Fruit fly (Drosophila melanogaster) whole organism, embryonic: ENCODE measurements around the gene CG7806.

Experiments
- B-H1 ChIP-seq: fragments of 200-800 bp; sonication (Bioruptor generic); IDR thresholded peaks from 3 replicates; pipeline ENCODE4 v1.3.6; 2022; ENCODE audit warnings: missing biosample characterization, missing genetic modification characterization
- C15 ChIP-seq: fragments of 200-800 bp; sonication (Bioruptor generic); IDR thresholded peaks from 3 replicates; pipeline ENCODE4 v1.3.6; 2022; ENCODE audit warnings: missing biosample characterization, missing genetic modification characterization
- CG10321 ChIP-seq: fragments of 200-800 bp; sonication (Bioruptor generic); IDR thresholded peaks from 2 replicates; pipeline ENCODE4 v1.3.6; 2022; ENCODE audit warnings: missing biosample characterization, missing genetic modification characterization
- CG15269 ChIP-seq: fragments of 200-800 bp; sonication (Bioruptor generic); optimal IDR thresholded peaks from 2 replicates; lab custom pipeline; 2018; ENCODE audit warnings: missing biosample characterization, mild to moderate bottlenecking, missing genetic modification characterization, moderate library complexity
- CG6175 ChIP-seq: fragments of 200-800 bp; sonication (Bioruptor generic); IDR thresholded peaks from 3 replicates; pipeline ENCODE4 v1.3.6; 2022; ENCODE audit warnings: missing biosample characterization, missing genetic modification characterization
- CG7556 ChIP-seq: fragments of 200-800 bp; sonication (Bioruptor generic); optimal IDR thresholded peaks from 2 replicates; lab custom pipeline; 2017; ENCODE audit warnings: missing biosample characterization, mild to moderate bottlenecking, missing genetic modification characterization
- CG8281 ChIP-seq: fragments of 200-800 bp; sonication (Bioruptor generic); optimal IDR thresholded peaks from 2 replicates; lab custom pipeline; 2018; ENCODE audit warnings: missing biosample characterization, mild to moderate bottlenecking, missing genetic modification characterization, moderate library complexity
- CG8359 ChIP-seq: fragments of 200-800 bp; sonication (Bioruptor generic); optimal IDR thresholded peaks from 2 replicates; lab custom pipeline; 2017; ENCODE audit warnings: missing biosample characterization, mild to moderate bottlenecking, missing genetic modification characterization, borderline replicate concordance
- Dek ChIP-seq: fragments of 200-800 bp; sonication (Bioruptor generic); optimal IDR thresholded peaks from 3 replicates; lab custom pipeline; 2019; ENCODE audit warnings: missing biosample characterization, mild to moderate bottlenecking, missing genetic modification characterization, moderate library complexity
- Dip3 ChIP-seq: fragments of 200-800 bp; sonication (Bioruptor generic); optimal IDR thresholded peaks from 3 replicates; lab custom pipeline; 2016; ENCODE audit warnings: missing biosample characterization, missing genetic modification characterization
- Ets97D ChIP-seq: fragments of 200-800 bp; sonication (Bioruptor generic); optimal IDR thresholded peaks from 3 replicates; lab custom pipeline; 2016; ENCODE audit warnings: missing biosample characterization, missing genetic modification characterization
- GATAe ChIP-seq: fragments of 200-800 bp; sonication (Bioruptor generic); conservative IDR thresholded peaks from 2 replicates; pipeline ENCODE4 v1.3.6; 2022; ENCODE audit warnings: missing biosample characterization, missing genetic modification characterization
- Gsc ChIP-seq: fragments of 200-800 bp; sonication (Bioruptor generic); IDR thresholded peaks from 2 replicates; pipeline ENCODE4 v1.3.6; 2022; ENCODE audit warnings: missing biosample characterization, missing genetic modification characterization
- HHEX ChIP-seq: fragments of 200-800 bp; sonication (Bioruptor generic); optimal IDR thresholded peaks from 3 replicates; lab custom pipeline; 2017; ENCODE audit warnings: missing biosample characterization, mild to moderate bottlenecking, missing genetic modification characterization, missing genetic modification reagents
- Hmr ChIP-seq: fragments of 200-800 bp; sonication (Bioruptor generic); optimal IDR thresholded peaks from 3 replicates; lab custom pipeline; 2017; ENCODE audit warnings: mild to moderate bottlenecking, missing biosample characterization, missing genetic modification reagents, missing genetic modification characterization
- Jarid2 ChIP-seq: fragments of 200-800 bp; sonication (Bioruptor generic); optimal IDR thresholded peaks from 3 replicates; lab custom pipeline; 2017; ENCODE audit warnings: mild to moderate bottlenecking, missing biosample characterization, missing genetic modification reagents, missing genetic modification characterization
- Lhr ChIP-seq: fragments of 200-800 bp; sonication (Bioruptor generic); optimal IDR thresholded peaks from 3 replicates; lab custom pipeline; 2017; ENCODE audit warnings: mild to moderate bottlenecking, missing biosample characterization, missing genetic modification reagents, missing genetic modification characterization
- Lpt ChIP-seq: fragments of >200 bp; optimal IDR thresholded peaks from 2 replicates; lab custom pipeline; 2018; ENCODE audit warnings: missing biosample characterization, missing genetic modification characterization
- MTF-1 ChIP-seq: fragments of 200-800 bp; sonication (Bioruptor generic); optimal IDR thresholded peaks from 2 replicates; lab custom pipeline; 2018; ENCODE audit warnings: missing biosample characterization, mild to moderate bottlenecking, missing genetic modification characterization, borderline replicate concordance
- Max ChIP-seq: fragments of 200-800 bp; sonication (Bioruptor generic); optimal IDR thresholded peaks from 2 replicates; lab custom pipeline; 2016; ENCODE audit warnings: missing biosample characterization, mild to moderate bottlenecking, missing genetic modification characterization
- Oli ChIP-seq: fragments of 200-800 bp; sonication (Bioruptor generic); optimal IDR thresholded peaks from 2 replicates; lab custom pipeline; 2018; ENCODE audit warnings: missing biosample characterization, mild to moderate bottlenecking, missing genetic modification characterization, moderate library complexity
- Opbp ChIP-seq: fragments of 200-800 bp; sonication (Bioruptor generic); IDR thresholded peaks from 3 replicates; pipeline ENCODE4 v1.3.6; 2022; ENCODE audit warnings: missing biosample characterization, missing genetic modification characterization; ENCODE audit not compliant: partially characterized antibody
- PHDP ChIP-seq: fragments of 200-800 bp; sonication (Bioruptor generic); optimal IDR thresholded peaks from 3 replicates; lab custom pipeline; 2018; ENCODE audit warnings: missing biosample characterization, mild to moderate bottlenecking, missing genetic modification characterization, moderate library complexity
- Ptx1 ChIP-seq: fragments of 200-800 bp; sonication (Bioruptor generic); IDR thresholded peaks from 2 replicates; pipeline ENCODE4 v1.3.6; 2022; ENCODE audit warnings: missing biosample characterization, missing genetic modification characterization
- Rfx ChIP-seq: fragments of 200-800 bp; sonication (Bioruptor generic); IDR thresholded peaks from 2 replicates; pipeline ENCODE4 v1.3.6; 2022; ENCODE audit warnings: missing biosample characterization, missing genetic modification characterization
- Side ChIP-seq: fragments of 200-800 bp; sonication (Bioruptor generic); optimal IDR thresholded peaks from 2 replicates; lab custom pipeline; 2016; ENCODE audit warnings: missing biosample characterization, missing genetic modification characterization
- TFAM ChIP-seq: fragments of 200-800 bp; sonication (Bioruptor generic); optimal IDR thresholded peaks from 2 replicates; lab custom pipeline; 2017; ENCODE audit warnings: missing biosample characterization, missing genetic modification characterization, inconsistent platforms
- Usf ChIP-seq: fragments of 200-800 bp; sonication (Bioruptor generic); optimal IDR thresholded peaks from 2 replicates; lab custom pipeline; 2017; ENCODE audit warnings: missing genotype, missing biosample characterization, missing genetic modification characterization
- ara ChIP-seq: fragments of 200-800 bp; sonication (Bioruptor generic); IDR thresholded peaks from 2 replicates; pipeline ENCODE4 v1.3.6; 2022; ENCODE audit warnings: missing biosample characterization, missing genetic modification characterization
- ash1 ChIP-seq: fragments of 200-800 bp; sonication (Bioruptor generic); optimal IDR thresholded peaks from 2 replicates; lab custom pipeline; 2018; ENCODE audit warnings: missing biosample characterization, mild to moderate bottlenecking, missing genetic modification characterization
- bcd ChIP-seq: fragments of 200-800 bp; sonication (Bioruptor generic); optimal IDR thresholded peaks from 2 replicates; lab custom pipeline; 2017; ENCODE audit warnings: missing biosample characterization, mild to moderate bottlenecking, missing genetic modification characterization
- bigmax ChIP-seq: fragments of 200-800 bp; sonication (Bioruptor generic); optimal IDR thresholded peaks from 2 replicates; lab custom pipeline; 2018; ENCODE audit warnings: missing biosample characterization, mild to moderate bottlenecking, missing genetic modification characterization
- cg ChIP-seq: fragments of 200-800 bp; sonication (Bioruptor generic); optimal IDR thresholded peaks from 3 replicates; lab custom pipeline; 2019; ENCODE audit warnings: missing biosample characterization, mild to moderate bottlenecking, missing genetic modification characterization, moderate library complexity
- ci ChIP-seq: fragments of 200-800 bp; sonication (Bioruptor generic); IDR thresholded peaks from 3 replicates; pipeline ENCODE4 v1.3.6; 2022; ENCODE audit warnings: missing biosample characterization, missing genetic modification characterization
- croc ChIP-seq: fragments of 200-800 bp; sonication (Bioruptor generic); conservative IDR thresholded peaks from 3 replicates; pipeline ENCODE4 v1.3.6; 2022; ENCODE audit warnings: missing biosample characterization, missing genetic modification characterization
- dan ChIP-seq: fragments of 200-800 bp; sonication (Bioruptor generic); IDR thresholded peaks from 2 replicates; pipeline ENCODE4 v1.3.6; 2022; ENCODE audit warnings: missing biosample characterization, missing genetic modification characterization
- disco-r ChIP-seq: fragments of 200-800 bp; sonication (Bioruptor generic); optimal IDR thresholded peaks from 2 replicates; lab custom pipeline; 2016; ENCODE audit warnings: missing biosample characterization, missing genetic modification characterization
- en ChIP-seq: fragments of 200-800 bp; sonication (Bioruptor generic); optimal IDR thresholded peaks from 2 replicates; lab custom pipeline; 2016; ENCODE audit warnings: missing biosample characterization, missing genetic modification characterization
- eve ChIP-seq, 2 experiments: fragments of >200 bp; optimal IDR thresholded peaks; 2 replicates each; lab custom pipeline; 2017; ENCODE audit warnings: missing biosample characterization in 2 of 2, missing genetic modification characterization in 2 of 2
- eyg ChIP-seq: fragments of 200-800 bp; sonication (Bioruptor generic); optimal IDR thresholded peaks from 3 replicates; lab custom pipeline; 2016; ENCODE audit warnings: missing biosample characterization, missing genetic modification characterization
- fd96Cb ChIP-seq: fragments of 200-800 bp; sonication (Bioruptor generic); optimal IDR thresholded peaks from 2 replicates; lab custom pipeline; 2018; ENCODE audit warnings: missing biosample characterization, mild to moderate bottlenecking, missing genetic modification characterization, moderate library complexity
- kay ChIP-seq: fragments of 200-800 bp; sonication (Bioruptor generic); optimal IDR thresholded peaks from 2 replicates; lab custom pipeline; 2016; ENCODE audit warnings: missing biosample characterization, missing genetic modification characterization
- ken ChIP-seq: fragments of 200-800 bp; sonication (Bioruptor generic); IDR thresholded peaks from 3 replicates; pipeline ENCODE4 v1.3.6; 2022; ENCODE audit warnings: missing biosample characterization, missing genetic modification characterization
- knrl ChIP-seq: fragments of 200-800 bp; sonication (Bioruptor generic); IDR thresholded peaks from 3 replicates; pipeline ENCODE4 v1.3.6; 2022; ENCODE audit warnings: missing biosample characterization, missing genetic modification characterization; ENCODE audit not compliant: partially characterized antibody
- lov ChIP-seq, 2 experiments: fragments of 200-800 bp in 1 of 2; fragments of >200 bp in 1 of 2; sonication (Bioruptor generic) in 1 of 2; IDR thresholded peaks in 1 of 2; optimal IDR thresholded peaks in 1 of 2; 2 replicates in 1 of 2; 3 replicates in 1 of 2; pipeline versions ENCODE4 v1.3.6 to Lab custom; 2017 to 2022; ENCODE audit warnings: missing biosample characterization in 1 of 2, missing genetic modification characterization in 1 of 2
- shn ChIP-seq: fragments of 200-800 bp; sonication (Bioruptor generic); optimal IDR thresholded peaks from 3 replicates; lab custom pipeline; 2016; ENCODE audit warnings: missing biosample characterization, missing genetic modification characterization
- so ChIP-seq: fragments of 200-800 bp; sonication (Bioruptor generic); IDR thresholded peaks from 3 replicates; pipeline ENCODE4 v1.3.6; 2022; ENCODE audit warnings: missing biosample characterization, missing genetic modification characterization
- tio ChIP-seq: fragments of 200-800 bp; sonication (Bioruptor generic); optimal IDR thresholded peaks from 2 replicates; lab custom pipeline; 2017; ENCODE audit warnings: missing biosample characterization, missing genetic modification characterization, inconsistent platforms
- trem ChIP-seq: fragments of 200-800 bp; optimal IDR thresholded peaks from 3 replicates; lab custom pipeline; 2019; ENCODE audit warnings: missing biosample characterization, mild to moderate bottlenecking, missing genetic modification characterization, moderate library complexity
- trh ChIP-seq: fragments of 200-800 bp; sonication (Bioruptor generic); optimal IDR thresholded peaks from 2 replicates; lab custom pipeline; 2016; ENCODE audit warnings: missing biosample characterization, missing genetic modification characterization
- unc-4 ChIP-seq: fragments of 200-800 bp; sonication (Bioruptor generic); IDR thresholded peaks from 2 replicates; pipeline ENCODE4 v1.3.6; 2022; ENCODE audit warnings: missing biosample characterization, missing genetic modification characterization; ENCODE audit not compliant: partially characterized antibody

Gene CG7806

DNA sequence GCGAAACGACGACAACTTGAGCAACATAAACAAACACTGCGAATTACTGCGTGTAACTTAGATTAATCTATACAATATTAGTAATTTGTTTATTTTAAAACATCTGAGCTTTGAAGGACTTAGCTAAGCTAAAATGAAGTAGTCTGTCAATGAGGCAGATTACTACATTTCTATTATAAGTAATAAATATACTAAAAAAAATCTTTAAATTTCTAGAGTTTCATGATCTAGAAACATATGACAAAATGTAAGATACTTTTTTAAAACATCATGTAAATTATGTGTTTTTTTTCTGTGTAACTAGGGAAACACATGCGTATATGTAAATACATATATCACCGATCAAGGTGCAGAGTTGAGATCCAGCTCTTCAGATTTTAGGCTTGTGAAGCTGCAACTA is 45.1 kb upstream of the CG7806 start (continued):
- no peak for TF ChIP-seq Gsc (GFP tag; lab: Robert Waterston, UW)
- TF ChIP-seq Ptx1, result peak; percentile 74
- peak; percentile 36; the same call in 1 of the 3 replicates for TF ChIP-seq B-H1 (GFP tag; lab: Robert Waterston, UW)
- TF ChIP-seq eyg (GFP tag; lab: Kevin White, UChicago), result no peak
- no peak for TF ChIP-seq Ets97D (GFP tag; lab: Kevin White, UChicago)
- no peak for TF ChIP-seq Opbp
- TF ChIP-seq ash1 (GFP tag; lab: Kevin White, UChicago), result no peak
- peak; percentile 36 for TF ChIP-seq CG8281
- no peak for TF ChIP-seq disco-r (GFP tag; lab: Kevin White, UChicago)
- TF ChIP-seq Max (GFP tag; lab: Kevin White, UChicago), result no peak
- TF ChIP-seq fd96Cb (tag; lab: Kevin White, UChicago), result peak; percentile 66
- TF ChIP-seq dan (GFP tag; lab: Robert Waterston, UW), result no peak
- peak; percentile 77; the same call in 2 of the 3 replicates for TF ChIP-seq so (GFP tag; lab: Robert Waterston, UW)
- TF ChIP-seq eve (GFP tag; optimal IDR thresholded peaks at IDR 0.05; lab: Kevin White, UChicago), result no peak
- TF ChIP-seq lov (optimal IDR thresholded peaks at IDR 0.05; lab: Kevin White, UChicago), result no peak
- no peak for TF ChIP-seq lov (GFP tag; IDR thresholded peaks at IDR 0.05; lab: Robert Waterston, UW)
- peak; percentile 9 for TF ChIP-seq CG8359 (GFP tag; lab: Kevin White, UChicago)
- TF ChIP-seq Dip3 (GFP tag; lab: Kevin White, UChicago), result no peak
- TF ChIP-seq Lpt, result no peak
- TF ChIP-seq PHDP (tag; lab: Kevin White, UChicago), result peak; percentile 73
- TF ChIP-seq Oli (tag; lab: Kevin White, UChicago), result peak; percentile 70
- TF ChIP-seq MTF-1 (GFP tag; lab: Kevin White, UChicago), result no peak
- TF ChIP-seq Rfx (GFP tag; lab: Robert Waterston, UW), result peak; percentile 36; the same call in 1 of the 2 replicates
- peak; percentile 46 for TF ChIP-seq bcd (GFP tag; lab: Kevin White, UChicago)
- peak; percentile 10 for TF ChIP-seq trem
- TF ChIP-seq shn (GFP tag; lab: Kevin White, UChicago), result no peak
- no peak for TF ChIP-seq CG10321
- TF ChIP-seq CG6175 (GFP tag; lab: Robert Waterston, UW), result no peak
- no peak for TF ChIP-seq Lhr (GFP tag; lab: Kevin White, UChicago)
- TF ChIP-seq bigmax, result no peak
- no peak for TF ChIP-seq GATAe (GFP tag; lab: Robert Waterston, UW)
- TF ChIP-seq Hmr, result peak; percentile 40
- TF ChIP-seq tio, result peak; percentile 29
- no peak for TF ChIP-seq Jarid2 (GFP tag; lab: Kevin White, UChicago)
- TF ChIP-seq trh (GFP tag; lab: Kevin White, UChicago), result no peak
- no peak for TF ChIP-seq cg (GFP tag; lab: Kevin White, UChicago)
- no peak for TF ChIP-seq Side (GFP tag; lab: Kevin White, UChicago)
- TF ChIP-seq CG7556 (GFP tag; lab: Kevin White, UChicago), result peak; percentile 73
- TF ChIP-seq ara, result no peak
- TF ChIP-seq CG15269 (tag; lab: Kevin White, UChicago), result peak; percentile 87
- TF ChIP-seq Dek (tag; lab: Kevin White, UChicago), result peak; percentile 55
- TF ChIP-seq HHEX, result peak; percentile 55
- no peak for TF ChIP-seq TFAM
- no peak for TF ChIP-seq en
- no peak for TF ChIP-seq ken (GFP tag; lab: Robert Waterston, UW)
- no peak for TF ChIP-seq kay
- 0 out of 3 replicates have a peak, but pooled peaks have one; percentile 7 for TF ChIP-seq ci
- no peak for TF ChIP-seq knrl
- no peak for TF ChIP-seq Usf (GFP tag; lab: Kevin White, UChicago)
- no peak for TF ChIP-seq C15
- peak; percentile 35; the same call in 1 of the 3 replicates for TF ChIP-seq croc (GFP tag; lab: Robert Waterston, UW)
- TF ChIP-seq unc-4 (GFP tag; lab: Robert Waterston, UW), result no peak
